Fruit fly (Drosophila melanogaster): ENCODE measurements around the gene Mf.

Mf gene

dm6 chr3R:15197373-15197772 is 16.1 kb upstream of the Mf start:
- TF ChIP-seq Sin3A (optimal IDR thresholded peaks at IDR 0.05) (no peak), Myc (optimal IDR thresholded peaks at IDR 0.05) (no peak), h (optimal IDR thresholded peaks at IDR 0.05) (no peak), insv (optimal IDR thresholded peaks at IDR 0.05) (no peak), psq (optimal IDR thresholded peaks at IDR 0.05) (no peak), ttk (optimal IDR thresholded peaks at IDR 0.05) (no peak)

- TF ChIP-seq psq (optimal IDR thresholded peaks at IDR 0.05) (no peak), insv (optimal IDR thresholded peaks at IDR 0.05) (no peak), ttk (optimal IDR thresholded peaks at IDR 0.05) (no peak), Myc (optimal IDR thresholded peaks at IDR 0.05) (no peak), h (optimal IDR thresholded peaks at IDR 0.05) (no peak), Sin3A (optimal IDR thresholded peaks at IDR 0.05) (no peak)
These were observed 15.1 kb upstream of the Mf start, which contains the start of the genes Kpc1 and CG42542 for dm6 chr3R:15196134-15197034. TSS of gene Kpc1 (minus strand) at chr3R:15196210. TSS of gene CG42542 (plus strand) at chr3R:15196598.

DNA sequence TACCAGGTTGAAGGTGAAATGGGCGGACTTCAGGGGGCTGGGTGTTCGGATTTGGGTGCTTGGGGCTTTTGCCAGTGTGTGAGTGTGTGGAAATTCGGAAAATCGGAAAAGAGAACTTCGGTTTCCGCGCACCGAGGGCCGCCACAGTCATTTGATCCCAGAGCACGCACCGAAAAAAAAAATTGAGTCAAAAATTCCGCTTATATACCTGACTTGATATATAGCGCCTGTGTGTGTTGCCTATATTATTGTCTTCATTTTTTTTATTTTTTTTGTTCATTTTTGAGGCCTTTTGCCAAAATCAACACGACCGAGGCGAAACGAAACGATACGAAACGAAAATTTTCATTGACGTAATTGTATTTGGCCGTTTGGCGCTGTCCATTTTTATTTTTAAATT is 4.1 kb downstream of the Mf start:
- TF ChIP-seq Sin3A (optimal IDR thresholded peaks at IDR 0.05) (no peak), Myc (optimal IDR thresholded peaks at IDR 0.05) (no peak), insv (optimal IDR thresholded peaks at IDR 0.05) (no peak), psq (optimal IDR thresholded peaks at IDR 0.05) (no peak), h (optimal IDR thresholded peaks at IDR 0.05) (no peak), ttk (optimal IDR thresholded peaks at IDR 0.05) (no peak)

- no peak for TF ChIP-seq Sin3A (optimal IDR thresholded peaks at IDR 0.05)
- no peak for TF ChIP-seq ttk (optimal IDR thresholded peaks at IDR 0.05)
- TF ChIP-seq insv (optimal IDR thresholded peaks at IDR 0.05): no peak
- TF ChIP-seq h (optimal IDR thresholded peaks at IDR 0.05): no peak
- no peak for TF ChIP-seq psq (optimal IDR thresholded peaks at IDR 0.05)
- TF ChIP-seq Myc (optimal IDR thresholded peaks at IDR 0.05): no peak
These were observed 31.4 kb downstream of the Mf start, which contains the start of gene Gyc88E for dm6 chr3R:15149772-15150512. TSS of gene Gyc88E (plus strand) at chr3R:15150375.

DNA sequence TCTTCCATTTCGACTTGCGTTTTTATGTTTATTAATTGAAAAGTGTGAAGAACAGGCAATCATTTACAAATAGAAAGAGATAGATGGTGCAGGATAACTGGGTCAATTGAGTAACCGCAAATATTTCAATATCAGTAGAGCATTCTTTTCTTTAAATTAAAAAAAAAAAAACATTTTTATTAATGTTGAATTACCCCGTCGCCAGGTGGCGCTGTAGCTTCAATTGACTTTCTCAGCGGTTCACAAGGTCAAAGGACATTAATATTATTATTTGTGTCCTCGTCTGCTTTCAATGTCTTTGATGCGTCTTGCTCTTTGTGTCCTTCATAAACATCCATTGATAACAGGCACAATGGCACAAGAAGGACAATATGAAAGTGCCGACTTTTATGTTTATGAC is 32.7 kb downstream of the Mf start:
- TF ChIP-seq Sin3A (optimal IDR thresholded peaks at IDR 0.05): no peak
- TF ChIP-seq ttk (optimal IDR thresholded peaks at IDR 0.05): no peak
- no peak for TF ChIP-seq Myc (optimal IDR thresholded peaks at IDR 0.05)
- no peak for TF ChIP-seq h (optimal IDR thresholded peaks at IDR 0.05)
- no peak for TF ChIP-seq insv (optimal IDR thresholded peaks at IDR 0.05)
- TF ChIP-seq psq (optimal IDR thresholded peaks at IDR 0.05): no peak

DNA sequence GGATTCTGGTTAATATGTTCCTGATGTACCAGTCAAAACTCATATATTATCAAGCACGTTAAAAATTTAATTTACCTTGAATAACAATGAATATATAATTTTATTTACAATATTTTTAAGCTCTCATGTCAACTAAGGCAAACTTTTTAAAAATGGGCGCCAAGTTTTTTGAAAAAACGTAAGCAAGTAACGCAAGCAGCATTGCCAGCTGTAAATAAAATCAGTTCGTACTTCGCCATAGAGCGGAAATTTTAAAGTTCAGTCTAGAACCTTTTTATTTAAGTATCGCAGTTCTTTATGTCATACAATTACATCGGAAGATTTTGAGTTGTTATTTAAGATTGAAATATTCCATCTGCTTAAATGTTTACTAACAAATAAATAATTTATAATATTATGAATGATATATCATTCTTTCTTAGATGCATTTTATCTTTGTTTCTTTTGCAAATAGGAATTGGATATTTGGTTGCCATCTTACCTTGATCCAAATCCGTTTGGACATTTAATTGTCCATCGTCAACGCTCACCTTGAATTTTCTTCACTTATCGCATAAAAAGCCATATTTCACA is 33.4 kb downstream of the Mf start:
- no peak for TF ChIP-seq Myc (optimal IDR thresholded peaks at IDR 0.05)
- TF ChIP-seq psq (optimal IDR thresholded peaks at IDR 0.05): no peak
- no peak for TF ChIP-seq insv (optimal IDR thresholded peaks at IDR 0.05)
- TF ChIP-seq ttk (optimal IDR thresholded peaks at IDR 0.05): no peak
- no peak for TF ChIP-seq Sin3A (optimal IDR thresholded peaks at IDR 0.05)

- TF ChIP-seq Sin3A (optimal IDR thresholded peaks at IDR 0.05) (no peak), ttk (optimal IDR thresholded peaks at IDR 0.05) (no peak), h (optimal IDR thresholded peaks at IDR 0.05) (no peak), Myc (optimal IDR thresholded peaks at IDR 0.05) (no peak), psq (optimal IDR thresholded peaks at IDR 0.05) (no peak), insv (optimal IDR thresholded peaks at IDR 0.05) (no peak)
These were observed 34.1 kb downstream of the Mf start, which contains the start of gene Glys for dm6 chr3R:15147038-15147744. TSS of gene Glys (minus strand) at chr3R:15147531.

- no peak for TF ChIP-seq ttk (optimal IDR thresholded peaks at IDR 0.05)
- no peak for TF ChIP-seq Myc (optimal IDR thresholded peaks at IDR 0.05)
- no peak for TF ChIP-seq h (optimal IDR thresholded peaks at IDR 0.05)
- TF ChIP-seq Sin3A (optimal IDR thresholded peaks at IDR 0.05): no peak
- TF ChIP-seq insv (optimal IDR thresholded peaks at IDR 0.05): no peak
- TF ChIP-seq psq (optimal IDR thresholded peaks at IDR 0.05): no peak
These were observed 34.8 kb downstream of the Mf start for dm6 chr3R:15146408-15147037.

DNA sequence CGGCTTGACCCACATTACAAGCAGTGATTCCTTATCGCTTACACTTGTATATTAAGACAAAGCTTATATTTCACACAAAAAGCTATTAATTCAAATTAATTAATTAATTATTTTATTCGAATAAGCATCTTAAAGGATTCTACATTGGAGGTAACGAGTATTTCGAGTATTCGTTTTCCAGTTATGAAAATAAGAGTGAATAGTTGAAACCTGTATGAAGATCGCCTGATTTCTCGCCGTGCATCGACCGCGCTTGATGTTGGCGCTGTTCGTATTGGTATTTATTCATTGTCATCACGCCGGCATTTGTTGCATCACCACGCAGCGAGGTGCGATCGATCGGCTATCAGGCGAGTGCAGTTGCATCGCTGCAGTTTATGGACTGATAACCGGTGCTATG is 35.8 kb downstream of the Mf start:
- TF ChIP-seq Myc (optimal IDR thresholded peaks at IDR 0.05) (no peak), Sin3A (optimal IDR thresholded peaks at IDR 0.05) (no peak), insv (optimal IDR thresholded peaks at IDR 0.05) (no peak), h (optimal IDR thresholded peaks at IDR 0.05) (no peak), psq (optimal IDR thresholded peaks at IDR 0.05) (no peak), ttk (optimal IDR thresholded peaks at IDR 0.05) (no peak)

DNA sequence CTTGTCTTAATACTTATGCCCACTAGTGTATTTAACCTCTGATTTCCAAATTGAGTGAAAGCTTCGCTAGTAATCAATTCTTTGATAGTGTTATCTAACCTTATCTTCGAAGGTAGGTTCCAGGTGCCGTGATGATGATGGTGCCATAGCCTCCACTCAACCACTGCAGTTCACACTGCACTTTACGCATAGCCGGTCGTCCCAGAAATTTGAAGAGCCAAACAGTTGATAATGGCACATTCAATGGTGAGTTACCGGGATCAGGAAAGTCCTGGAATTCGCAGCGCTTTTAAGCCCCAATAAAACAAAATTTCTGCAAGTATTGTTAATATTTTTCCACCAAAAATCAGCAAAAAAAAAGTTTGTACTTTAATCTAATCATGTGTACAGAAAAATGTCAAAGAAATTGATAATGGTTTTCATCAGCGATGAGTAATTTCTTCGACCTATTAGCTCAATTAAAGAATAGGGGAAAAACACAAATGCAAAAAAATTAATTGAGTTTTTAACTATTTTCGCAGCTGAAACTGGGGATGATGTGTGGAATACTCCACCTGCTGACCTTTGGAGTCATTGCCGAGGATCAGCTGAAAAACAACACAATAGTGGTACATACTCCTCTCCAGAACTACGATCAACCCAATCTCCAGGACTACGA is 41.4 kb downstream of the Mf start, which contains the start of gene CG3987:
CG3987 (plus strand) TSS at position 143 of the 658 bp plus-strand sequence.
- no peak for TF ChIP-seq ttk (optimal IDR thresholded peaks at IDR 0.05)

Data from Kc167 (cell line).